Fruit fly (Drosophila melanogaster): ENCODE results near the gene robo2.

Gene robo2

DNA sequence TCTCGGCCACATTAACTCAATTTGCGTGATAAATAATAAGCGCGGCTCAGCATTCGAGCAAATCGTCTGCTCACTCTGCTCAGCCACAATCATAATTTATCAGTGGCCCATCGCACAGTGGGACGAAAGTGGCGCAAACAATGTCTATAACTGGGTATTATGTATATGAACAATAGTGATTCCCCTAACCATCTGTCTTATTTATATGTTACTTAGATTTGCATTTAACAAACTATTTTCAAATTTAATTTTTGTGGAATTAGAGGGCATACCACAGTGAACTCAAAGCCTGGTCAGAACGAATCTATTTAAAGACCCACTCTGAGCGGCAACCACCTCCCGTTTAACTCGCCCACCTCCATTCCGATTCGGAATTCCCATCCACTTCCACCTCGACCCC is 7.5 kb upstream of the robo2 start (continued):
- TF ChIP-seq ttk (GFP tag; IDR thresholded peaks at IDR 0.05) (peak; percentile 27; the same call in 1 of the 2 replicates), Neu2 (GFP tag; optimal IDR thresholded peaks at IDR 0.05; ENCODE audit: borderline replicate concordance) (no peak), Pdp1 (GFP tag; optimal IDR thresholded peaks at IDR 0.05) (no peak), ems (GFP tag; optimal IDR thresholded peaks at IDR 0.05) (peak; percentile 37), dm (GFP tag; optimal IDR thresholded peaks at IDR 0.05) (no peak), B-H1 (GFP tag; IDR thresholded peaks at IDR 0.05) (no peak; the same call in 2 of the 3 replicates), esg (GFP tag; conservative IDR thresholded peaks at IDR 0.05) (peak; percentile 35; the same call in 1 of the 2 replicates), gfzf (GFP tag; optimal IDR thresholded peaks at IDR 0.05) (no peak), stwl (tag; optimal IDR thresholded peaks at IDR 0.05) (no peak), unpg (GFP tag; optimal IDR thresholded peaks at IDR 0.05) (peak; percentile 32), Dip2 (GFP tag; IDR thresholded peaks at IDR 0.05) (no peak), Ptx1 (GFP tag; IDR thresholded peaks at IDR 0.05) (peak; percentile 58), CG11456 (GFP tag; IDR thresholded peaks at IDR 0.05) (0 out of 3 replicates have a peak, but pooled peaks have one; percentile 22), emc (GFP tag; optimal IDR thresholded peaks at IDR 0.05) (no peak), CG14014 (GFP tag; IDR thresholded peaks at IDR 0.05) (0 out of 2 replicates have a peak, but pooled peaks have one; percentile 31), C15 (GFP tag; IDR thresholded peaks at IDR 0.05) (0 out of 3 replicates have a peak, but pooled peaks have one; percentile 19), PHDP (tag; optimal IDR thresholded peaks at IDR 0.05) (peak; percentile 51), ewg (GFP tag; optimal IDR thresholded peaks at IDR 0.05) (peak; percentile 21), ci (GFP tag; IDR thresholded peaks at IDR 0.05) (peak; percentile 63), CG10543 (GFP tag; optimal IDR thresholded peaks at IDR 0.05) (no peak), sc (optimal IDR thresholded peaks at IDR 0.05) (no peak), sc (GFP tag; optimal IDR thresholded peaks at IDR 0.05) (peak; percentile 33), CG16863 (GFP tag; optimal IDR thresholded peaks at IDR 0.05) (no peak), MTF-1 (GFP tag; optimal IDR thresholded peaks at IDR 0.05; ENCODE audit: borderline replicate concordance) (no peak), ken (GFP tag; IDR thresholded peaks at IDR 0.05) (peak; percentile 58; the same call in 1 of the 3 replicates), ranshi (GFP tag; IDR thresholded peaks at IDR 0.05) (0 out of 2 replicates have a peak, but pooled peaks have one; percentile 11), oc (tag; optimal IDR thresholded peaks at IDR 0.05) (no peak), Hey (tag; optimal IDR thresholded peaks at IDR 0.05) (no peak), Atf6 (GFP tag; IDR thresholded peaks at IDR 0.05) (peak; percentile 22; the same call in 1 of the 2 replicates), CG8089 (GFP tag; optimal IDR thresholded peaks at IDR 0.05) (peak; percentile 20), sr (GFP tag; IDR thresholded peaks at IDR 0.05) (peak; percentile 29; the same call in 1 of the 3 replicates), pfk (GFP tag; optimal IDR thresholded peaks at IDR 0.05) (no peak), ATbp (GFP tag; optimal IDR thresholded peaks at IDR 0.05) (peak; percentile 43), chm (GFP tag; IDR thresholded peaks at IDR 0.05) (no peak), org-1 (GFP tag; optimal IDR thresholded peaks at IDR 0.05) (peak; percentile 35), CG4730 (GFP tag; IDR thresholded peaks at IDR 0.05) (0 out of 2 replicates have a peak, but pooled peaks have one; percentile 4), peb (GFP tag; IDR thresholded peaks at IDR 0.05) (peak; percentile 54), fd3F (GFP tag; optimal IDR thresholded peaks at IDR 0.05) (no peak), CG2120 (GFP tag; optimal IDR thresholded peaks at IDR 0.05) (peak; percentile 18), chif (GFP tag; optimal IDR thresholded peaks at IDR 0.05) (peak; percentile 24 to 50)

DNA sequence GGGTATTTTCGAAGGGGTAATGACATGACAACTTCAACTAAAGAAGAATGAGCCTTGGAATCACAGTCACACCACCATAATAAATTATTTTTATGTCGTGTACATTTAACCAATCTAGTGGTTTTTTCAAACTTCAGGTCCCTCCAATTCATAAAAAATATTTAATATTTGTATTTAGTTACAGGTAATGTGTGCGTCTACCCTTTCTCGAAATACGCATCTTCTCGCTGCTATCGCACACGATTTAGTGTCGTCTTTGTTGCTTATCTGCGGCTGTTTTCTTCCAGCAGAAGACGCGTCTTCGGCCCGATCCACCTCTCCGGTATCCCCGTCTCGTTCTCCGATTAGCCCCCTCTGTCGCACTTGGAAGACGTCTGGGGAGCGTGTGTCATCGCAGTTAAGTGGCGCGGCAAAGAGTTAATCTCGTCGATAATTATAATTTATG is 6.6 kb upstream of the robo2 start:
- TF ChIP-seq slp2 (GFP tag; optimal IDR thresholded peaks at IDR 0.05) (peak; percentile 39), crp (GFP tag; optimal IDR thresholded peaks at IDR 0.05) (no peak), h (optimal IDR thresholded peaks at IDR 0.05) (no peak), Ssrp (tag; optimal IDR thresholded peaks at IDR 0.05) (peak; percentile 81), Xrp1 (GFP tag; IDR thresholded peaks at IDR 0.05) (peak; percentile 91), pros (GFP tag; optimal IDR thresholded peaks at IDR 0.05) (peak; percentile 92), CG14014 (GFP tag; IDR thresholded peaks at IDR 0.05) (no peak), dpn (GFP tag; optimal IDR thresholded peaks at IDR 0.05) (peak; percentile 56 to 75), Side (GFP tag; optimal IDR thresholded peaks at IDR 0.05) (no peak), CG7556 (GFP tag; optimal IDR thresholded peaks at IDR 0.05) (peak; percentile 74), CG4707 (GFP tag; optimal IDR thresholded peaks at IDR 0.05) (no peak), CG6854 (GFP tag; optimal IDR thresholded peaks at IDR 0.05) (no peak), Eip74EF (GFP tag; optimal IDR thresholded peaks at IDR 0.05) (peak in 1 of 2 experiments; percentile 23), Opbp (GFP tag; IDR thresholded peaks at IDR 0.05; ENCODE audit: partially characterized antibody) (no peak)
